Fruit fly (Drosophila melanogaster) whole organism, larva: Measurements from ENCODE around the gene bbg.

ENCODE experiments used
- noc ChIP-seq: fragments of 200-800 bp; sonication (Bioruptor generic); optimal IDR thresholded peaks from 3 replicates; lab custom pipeline; 2019; ENCODE audit warnings: missing biosample characterization, mild to moderate bottlenecking, missing genetic modification characterization, moderate library complexity

bbg gene

dm6 chr3L:14485401-14485800 is 50.7 kb downstream of the bbg start:
- no peak for TF ChIP-seq noc

dm6 chr3L:14482955-14483354 is 53.1 kb downstream of the bbg start:
- no peak for TF ChIP-seq noc

dm6 chr3L:14481397-14481796 is 54.7 kb downstream of the bbg start:
- TF ChIP-seq noc = no peak

DNA sequence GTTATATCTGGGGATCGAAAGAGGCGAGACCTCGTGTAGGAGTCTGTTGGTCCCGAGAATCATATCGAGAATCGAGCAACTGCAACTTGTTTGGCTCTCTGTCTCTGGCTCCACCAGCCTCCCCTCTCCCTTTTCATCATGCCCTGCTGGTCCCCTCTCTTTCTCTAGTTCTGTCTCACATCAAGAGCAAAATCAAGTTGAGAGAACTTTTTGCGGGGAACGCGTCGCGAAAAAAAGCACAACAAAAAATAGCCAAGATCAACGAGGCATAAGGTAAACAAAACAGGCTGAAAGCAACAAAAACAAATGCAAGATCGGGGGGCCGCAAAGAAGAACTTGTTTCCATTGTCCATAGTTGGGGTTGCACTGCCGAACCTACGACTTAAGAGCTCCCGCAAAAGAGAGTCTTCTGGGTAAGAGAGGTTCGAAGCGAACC is 59.3 kb downstream of the bbg start:
- TF ChIP-seq noc = no peak

- TF ChIP-seq noc = no peak
Measured at dm6 chr3L:14464209-14464901, 71.7 kb downstream of the bbg start.

dm6 chr3L:14463454-14464208 is 72.4 kb downstream of the bbg start:
- no peak for TF ChIP-seq noc

dm6 chr3L:14462322-14462721 is 73.8 kb downstream of the bbg start:
- TF ChIP-seq noc = no peak

- no peak for TF ChIP-seq noc
Measured at dm6 chr3L:14461065-14461464, 75.0 kb downstream of the bbg start.

- no peak for TF ChIP-seq noc
Measured at dm6 chr3L:14456898-14457297, 79.2 kb downstream of the bbg start.

DNA sequence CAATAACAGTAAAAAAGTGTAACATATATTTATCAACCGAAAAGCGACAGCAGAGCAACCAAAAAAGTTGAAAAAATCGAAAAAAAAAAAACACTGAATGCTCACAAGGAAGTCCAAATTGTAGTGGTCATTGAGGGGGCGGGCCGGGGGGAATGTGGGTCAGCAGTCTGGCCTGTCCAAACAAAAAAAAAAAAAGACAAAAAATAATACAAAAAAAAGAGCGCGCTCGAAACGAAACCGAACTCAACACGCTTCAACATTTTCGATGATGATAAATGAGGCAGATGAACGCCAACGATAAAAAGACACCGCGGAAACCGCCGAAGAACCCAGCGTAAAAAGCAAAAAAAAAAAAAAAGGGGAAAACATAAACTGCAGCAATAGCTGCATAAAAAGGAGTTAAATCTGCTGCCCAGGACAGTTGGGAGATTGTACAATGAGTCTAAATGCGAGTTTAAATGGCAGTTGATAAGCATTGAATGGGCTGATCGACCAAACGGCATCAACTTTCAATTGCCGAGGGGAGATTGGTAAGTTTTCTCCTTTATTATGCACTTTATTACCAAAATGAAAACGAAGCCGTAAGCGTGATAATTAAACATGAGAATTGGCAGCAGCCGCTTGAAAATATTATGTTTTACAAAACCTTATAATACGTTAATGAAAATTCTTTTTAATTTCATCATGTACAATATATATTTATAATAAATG is 80.0 kb downstream of the bbg start:
- TF ChIP-seq noc = no peak

- TF ChIP-seq noc = no peak
Measured at dm6 chr3L:14454716-14455115, 81.4 kb downstream of the bbg start.

DNA sequence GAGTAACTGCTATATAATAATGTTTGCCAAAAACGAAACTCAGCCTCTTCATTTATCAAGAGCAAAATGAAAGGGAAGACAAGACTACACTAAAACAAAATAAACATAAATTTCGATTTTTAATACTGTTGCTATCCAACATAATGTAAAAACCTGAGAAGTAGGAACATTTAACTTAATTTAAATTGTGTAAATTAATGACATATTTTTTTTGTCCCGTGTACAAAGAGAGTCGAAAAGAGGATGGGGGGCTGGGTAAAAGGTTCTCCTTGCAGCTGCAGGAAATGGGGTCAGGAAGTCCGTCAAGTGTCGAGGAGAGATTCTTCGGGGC is 82.9 kb downstream of the bbg start:
- no peak for TF ChIP-seq noc

dm6 chr3L:14452419-14453259 is 83.4 kb downstream of the bbg start:
- no peak for TF ChIP-seq noc

- no peak for TF ChIP-seq noc
Measured at dm6 chr3L:14451534-14451933, 84.5 kb downstream of the bbg start.

- no peak for TF ChIP-seq noc
Measured at dm6 chr3L:14450347-14450926, 85.6 kb downstream of the bbg start.

DNA sequence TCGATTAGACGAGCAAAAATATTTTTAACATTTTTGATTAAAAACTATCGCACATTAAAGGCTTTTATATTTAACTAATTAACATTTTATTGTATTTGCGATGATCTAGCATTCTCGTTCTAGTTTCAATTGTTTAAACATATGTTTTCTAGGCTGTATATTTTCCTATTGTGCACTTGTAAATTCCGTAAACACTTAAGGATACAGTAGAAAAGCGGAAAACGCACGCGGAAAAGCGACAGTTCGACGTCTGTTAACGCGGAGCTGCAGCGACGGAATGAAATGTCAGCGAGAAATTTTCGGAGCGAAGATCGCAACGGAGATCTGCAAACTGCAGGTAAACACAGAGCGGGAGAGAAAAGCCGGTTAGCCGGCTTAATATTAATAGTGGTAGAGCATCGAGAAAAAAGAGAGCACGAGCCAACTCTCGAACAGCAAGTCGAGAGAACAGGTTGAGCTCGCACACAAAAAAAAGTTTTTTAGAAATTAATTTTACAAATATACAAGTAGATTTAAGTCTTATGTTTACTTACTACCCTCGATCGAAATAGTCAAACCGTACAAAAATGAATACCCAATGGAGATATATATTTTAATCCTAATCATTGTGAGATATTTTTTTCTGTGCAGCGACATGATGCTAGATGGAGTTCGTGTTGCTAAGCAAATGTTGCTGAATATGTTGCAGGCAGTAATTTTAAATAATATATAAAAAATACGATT is 87.6 kb downstream of the bbg start:
- TF ChIP-seq noc = no peak
